Fruit fly (Drosophila melanogaster) whole organism, adult: ENCODE data around the gene ppk20.

Experiments
- Crg-1 ChIP-seq: fragments of 200-800 bp; sonication (Bioruptor generic); optimal IDR thresholded peaks from 2 replicates; lab custom pipeline; 2016; ENCODE audit warnings: missing biosample characterization, missing genetic modification characterization
- ovo ChIP-seq: fragments of 200-800 bp; sonication (Bioruptor generic); optimal IDR thresholded peaks from 2 replicates; lab custom pipeline; 2016; ENCODE audit warnings: missing biosample characterization, missing genetic modification characterization

DNA sequence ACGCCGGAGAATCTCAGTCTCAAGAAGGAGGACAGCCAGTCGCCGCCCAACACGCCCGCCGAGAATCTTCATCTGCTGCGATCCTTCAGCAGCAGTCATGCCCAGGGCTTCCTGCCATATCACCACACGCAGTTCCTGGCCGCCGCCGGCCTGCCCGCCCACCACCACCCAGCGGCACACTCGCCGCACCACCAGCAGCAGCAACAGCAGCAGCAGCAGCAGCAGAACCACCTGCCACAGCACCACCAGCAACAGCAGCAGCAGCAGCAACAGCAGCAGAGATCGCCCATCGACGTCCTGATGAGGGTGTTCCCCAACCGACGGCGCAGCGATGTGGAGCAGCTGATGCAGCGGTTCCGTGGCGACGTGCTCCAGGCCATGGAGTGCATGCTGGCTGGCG, 27.1 kb upstream of the ppk20 start:
- TF ChIP-seq ovo (GFP tag; lab: Kevin White, UChicago) (no peak), Crg-1 (no peak)
